Worm (Caenorhabditis elegans): Measurements from ENCODE around the gene Y39A1C.1.

DNA sequence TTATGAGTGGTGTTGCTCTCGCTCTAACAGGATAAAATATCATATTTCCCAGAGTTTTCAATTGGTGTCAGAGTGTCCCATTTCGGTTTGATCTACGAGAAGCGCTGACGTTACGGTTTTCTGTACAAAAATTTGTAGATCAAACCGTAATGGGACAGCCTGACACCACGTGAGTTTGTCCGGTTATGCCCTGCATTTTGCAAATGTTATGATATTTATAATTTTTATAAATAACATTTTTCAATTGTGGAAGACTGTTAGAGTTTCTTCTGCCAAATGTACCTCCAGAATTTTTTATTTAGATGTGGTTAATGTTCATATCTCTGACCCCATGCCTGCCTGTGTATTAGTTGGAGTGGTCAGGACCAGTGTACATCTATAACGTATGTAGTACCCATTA is 39.0 kb downstream of the Y39A1C.1 start, which contains the start of gene fbxb-87:
- no peak for TF ChIP-seq unc-42 (tag; optimal IDR thresholded peaks at IDR 0.05)
- no peak for TF ChIP-seq lim-6 (tag; optimal IDR thresholded peaks at IDR 0.05)
- no peak for TF ChIP-seq F13H6.1 (tag; optimal IDR thresholded peaks at IDR 0.05)

All from whole organism, late embryonic.